Worm (Caenorhabditis elegans): ENCODE data around the gene T07D1.3.

T07D1.3 gene

ce11 chrX:2457461-2457860, 14.3 kb upstream of the T07D1.3 start:
- TF ChIP-seq mep-1 (tag; optimal IDR thresholded peaks at IDR 0.05) (no peak), Y105C5A.15 (GFP tag; IDR thresholded peaks at IDR 0.05) (no peak), ces-1 (GFP tag; optimal IDR thresholded peaks at IDR 0.05) (no peak), tra-1 (GFP tag; IDR thresholded peaks at IDR 0.05) (no peak), fkh-10 (GFP tag; optimal IDR thresholded peaks at IDR 0.05) (peak; percentile 83), madf-5 (GFP tag; IDR thresholded peaks at IDR 0.05) (no peak), attf-4 (tag; optimal IDR thresholded peaks at IDR 0.05) (no peak), php-3 (GFP tag; IDR thresholded peaks at IDR 0.05) (no peak), aha-1 (tag) (peak; percentile 14), lim-7 (GFP tag; IDR thresholded peaks at IDR 0.05) (no peak), vab-7 (GFP tag; IDR thresholded peaks at IDR 0.05) (no peak)

ce11 chrX:2456141-2456540, 12.9 kb upstream of the T07D1.3 start:
- TF ChIP-seq aly-2 (tag; optimal IDR thresholded peaks at IDR 0.05) = no peak
- peak; percentile 11 for TF ChIP-seq hlh-30 (tag; optimal IDR thresholded peaks at IDR 0.05; ENCODE audit: insufficient read depth)
- TF ChIP-seq set-16 (GFP tag; IDR thresholded peaks at IDR 0.05) = no peak; the same call in 1 of the 2 replicates
- no peak for TF ChIP-seq mxl-3 (GFP tag; optimal IDR thresholded peaks at IDR 0.05)
- no peak for TF ChIP-seq unc-130 (GFP tag; optimal IDR thresholded peaks at IDR 0.05)
- no peak for TF ChIP-seq zip-11 (GFP tag; IDR thresholded peaks at IDR 0.05)
- TF ChIP-seq daf-16 (GFP tag; optimal IDR thresholded peaks at IDR 0.05) = no peak
- no peak for TF ChIP-seq daf-16 (tag; optimal IDR thresholded peaks at IDR 0.05)
- no peak for TF ChIP-seq F44E2.7 (GFP tag; IDR thresholded peaks at IDR 0.05)
- no peak for TF ChIP-seq T26A8.4 (GFP tag; IDR thresholded peaks at IDR 0.05)
- no peak for TF ChIP-seq hlh-11 (tag; optimal IDR thresholded peaks at IDR 0.05)
- no peak for TF ChIP-seq dpl-1 (GFP tag; optimal IDR thresholded peaks at IDR 0.05)
- no peak for TF ChIP-seq Y5F2A.4 (GFP tag; optimal IDR thresholded peaks at IDR 0.05)
- peak; percentile 77 for TF ChIP-seq aha-1 (tag)
- TF ChIP-seq spr-3 (GFP tag; optimal IDR thresholded peaks at IDR 0.05) = no peak
- no peak for TF ChIP-seq dmd-6 (GFP tag; IDR thresholded peaks at IDR 0.05)
- TF ChIP-seq tra-1 (GFP tag; IDR thresholded peaks at IDR 0.05) = no peak

ce11 chrX:2454914-2455313, 11.7 kb upstream of the T07D1.3 start:
- TF ChIP-seq saeg-2 (GFP tag; IDR thresholded peaks at IDR 0.05) (no peak), nhr-237 (tag; optimal IDR thresholded peaks at IDR 0.05) (no peak), dpl-1 (GFP tag; optimal IDR thresholded peaks at IDR 0.05) (no peak), T20F7.1 (GFP tag; optimal IDR thresholded peaks at IDR 0.05) (no peak), fkh-10 (GFP tag; optimal IDR thresholded peaks at IDR 0.05) (peak; percentile 69), Y105C5A.15 (GFP tag; IDR thresholded peaks at IDR 0.05) (no peak), lim-7 (GFP tag; IDR thresholded peaks at IDR 0.05) (no peak), mep-1 (tag; optimal IDR thresholded peaks at IDR 0.05) (no peak), tra-1 (GFP tag; IDR thresholded peaks at IDR 0.05) (no peak)

- TF ChIP-seq dpl-1 (GFP tag; optimal IDR thresholded peaks at IDR 0.05) = no peak
- no peak for TF ChIP-seq unc-62 (GFP tag; optimal IDR thresholded peaks at IDR 0.05 in 1 of 2)
- no peak for TF ChIP-seq unc-62 (tag; optimal IDR thresholded peaks at IDR 0.05)
- TF ChIP-seq hif-1 (tag; optimal IDR thresholded peaks at IDR 0.05) = no peak
- no peak for TF ChIP-seq lin-39 (tag; optimal IDR thresholded peaks at IDR 0.05)
- TF ChIP-seq rbr-2 (tag; optimal IDR thresholded peaks at IDR 0.05) = no peak
- TF ChIP-seq nhr-77 (tag; optimal IDR thresholded peaks at IDR 0.05) = no peak
- no peak for TF ChIP-seq zfp-3 (GFP tag; conservative IDR thresholded peaks at IDR 0.05)
- no peak for TF ChIP-seq nhr-28 (tag; optimal IDR thresholded peaks at IDR 0.05)
- no peak for TF ChIP-seq ceh-20 (GFP tag; IDR thresholded peaks at IDR 0.05)
- TF ChIP-seq lin-38 (GFP tag; IDR thresholded peaks at IDR 0.05) = no peak
- no peak for TF ChIP-seq sdz-12 (GFP tag; optimal IDR thresholded peaks at IDR 0.05)
- no peak for TF ChIP-seq snpc-1.2 (GFP tag; IDR thresholded peaks at IDR 0.05)
- no peak for TF ChIP-seq mdl-1 (tag; optimal IDR thresholded peaks at IDR 0.05)
- no peak for TF ChIP-seq nhr-237 (tag; optimal IDR thresholded peaks at IDR 0.05)
- TF ChIP-seq dmd-9 (GFP tag; IDR thresholded peaks at IDR 0.05) = no peak
- no peak for TF ChIP-seq daf-16 (GFP tag; optimal IDR thresholded peaks at IDR 0.05)
- TF ChIP-seq daf-16 (tag; optimal IDR thresholded peaks at IDR 0.05) = no peak
- TF ChIP-seq php-3 (GFP tag; IDR thresholded peaks at IDR 0.05) = no peak
- TF ChIP-seq mes-2 (tag; optimal IDR thresholded peaks at IDR 0.05; ENCODE audit: poor library complexity, severe bottlenecking) = no peak
- no peak for TF ChIP-seq ceh-62 (tag; optimal IDR thresholded peaks at IDR 0.05)
Observed at ce11 chrX:2452716-2453115, 9.5 kb upstream of the T07D1.3 start.

All from whole organism, L4 larva.